Worm (Caenorhabditis elegans) whole organism, L3 larva: ENCODE measurements around the gene EGAP9.3.

ENCODE experiments used
- ceh-82 ChIP-seq: fragments of 150-350 bp; optimal IDR thresholded peaks from 2 replicates; lab custom pipeline; 2014; ENCODE audit warnings: missing biosample characterization, missing genetic modification characterization
- egl-27 ChIP-seq: sonication (generic microtip); optimal IDR thresholded peaks from 4 replicates; lab custom pipeline; 2017; ENCODE audit warnings: missing biosample characterization, missing genetic modification reagents, missing genetic modification characterization
- egl-5 ChIP-seq: fragments of 150-350 bp; optimal IDR thresholded peaks from 2 replicates; lab custom pipeline; 2017; ENCODE audit warnings: missing biosample characterization, missing genetic modification reagents, missing genetic modification characterization, inconsistent platforms
- lin-39 ChIP-seq: fragments of 150-350 bp; optimal IDR thresholded peaks from 2 replicates; lab custom pipeline; 2018; ENCODE audit warnings: missing biosample characterization, missing genetic modification reagents, missing genetic modification characterization
- nhr-12 ChIP-seq: fragments of 150-350 bp; optimal IDR thresholded peaks from 2 replicates; lab custom pipeline; 2014; ENCODE audit warnings: missing biosample characterization, missing genetic modification characterization
- nhr-23 ChIP-seq: fragments of 150-350 bp; optimal IDR thresholded peaks from 2 replicates; lab custom pipeline; 2014; ENCODE audit warnings: missing biosample characterization, missing genetic modification reagents, missing genetic modification characterization
- nhr-77 ChIP-seq: fragments of 150-350 bp; optimal IDR thresholded peaks from 2 replicates; lab custom pipeline; 2014; ENCODE audit warnings: missing biosample characterization, missing genetic modification characterization
- unc-39 ChIP-seq: sonication (generic microtip); optimal IDR thresholded peaks from 4 replicates; lab custom pipeline; 2017; ENCODE audit warnings: missing biosample characterization, missing genetic modification characterization
- unc-62 ChIP-seq: fragments of 150-350 bp; sonication (generic microtip); optimal IDR thresholded peaks from 4 replicates; lab custom pipeline; 2014; ENCODE audit warnings: missing biosample characterization, missing genetic modification reagents, missing genetic modification characterization

- no peak for TF ChIP-seq lin-39 (tag; lab: Kevin White, UChicago)
- TF ChIP-seq egl-5, result no peak
- no peak for TF ChIP-seq egl-27
- no peak for TF ChIP-seq unc-62 (GFP tag; lab: Kevin White, UChicago)
- TF ChIP-seq nhr-12 (tag; lab: Kevin White, UChicago), result no peak
- TF ChIP-seq nhr-23 (tag; lab: Kevin White, UChicago), result no peak
- TF ChIP-seq ceh-82 (tag; lab: Kevin White, UChicago), result no peak
- no peak for TF ChIP-seq nhr-77 (tag; lab: Kevin White, UChicago)
- no peak for TF ChIP-seq unc-39 (tag; lab: Kevin White, UChicago)
These were observed at the start of gene EGAP9.3 for ce11 chrV:6579992-6580391.
